Worm (Caenorhabditis elegans) whole organism, L2 larva: ENCODE data around the gene clec-24.

Experiments used
- C34F6.9 ChIP-seq: fragments of 150-350 bp; optimal IDR thresholded peaks from 2 replicates; lab custom pipeline; 2014; ENCODE audit warnings: missing biosample characterization, missing genetic modification characterization
- R02D3.7 ChIP-seq: fragments of 150-350 bp; optimal IDR thresholded peaks from 2 replicates; lab custom pipeline; 2014; ENCODE audit warnings: missing biosample characterization, missing genetic modification characterization
- Y55F3AM.14 ChIP-seq: fragments of 200-800 bp; sonication (Bioruptor generic); optimal IDR thresholded peaks from 2 replicates; lab custom pipeline; 2018; ENCODE audit warnings: mild to moderate bottlenecking, missing genetic modification characterization, missing compliant biosample characterization
- ZK546.5 ChIP-seq: sonication (generic microtip); optimal IDR thresholded peaks from 2 replicates; lab custom pipeline; 2017; ENCODE audit warnings: missing biosample characterization, missing genetic modification characterization
- aly-2 ChIP-seq: fragments of 150-350 bp; optimal IDR thresholded peaks from 2 replicates; lab custom pipeline; 2014; ENCODE audit warnings: missing biosample characterization, missing genetic modification characterization
- ama-1 ChIP-seq: fragments of 150-350 bp; optimal IDR thresholded peaks from 2 replicates; lab custom pipeline; 2018; ENCODE audit warnings: inconsistent platforms
- blmp-1 ChIP-seq: sonication (generic microtip); optimal IDR thresholded peaks from 2 replicates; lab custom pipeline; 2017; ENCODE audit warnings: missing genetic modification characterization, mild to moderate bottlenecking, missing compliant biosample characterization, antibody characterized with exemption, moderate library complexity; ENCODE audit not compliant: insufficient read depth
- ceh-16 ChIP-seq: fragments of 150-350 bp; optimal IDR thresholded peaks from 2 replicates; lab custom pipeline; 2014; ENCODE audit warnings: missing biosample characterization, missing genetic modification characterization
- ceh-82 ChIP-seq: fragments of 150-350 bp; optimal IDR thresholded peaks from 2 replicates; lab custom pipeline; 2014; ENCODE audit warnings: missing biosample characterization, missing genetic modification characterization
- elt-1 ChIP-seq: fragments of 150-350 bp; optimal IDR thresholded peaks from 2 replicates; lab custom pipeline; 2014; ENCODE audit warnings: missing biosample characterization, missing genetic modification characterization
- fos-1 ChIP-seq: fragments of 150-350 bp; optimal IDR thresholded peaks from 2 replicates; lab custom pipeline; 2014; ENCODE audit warnings: missing biosample characterization, missing genetic modification characterization
- lin-11 ChIP-seq: fragments of 150-350 bp; sonication (generic microtip); optimal IDR thresholded peaks from 2 replicates; lab custom pipeline; 2014; ENCODE audit warnings: missing biosample characterization, missing genetic modification characterization, inconsistent platforms, mixed read lengths
- lin-13 ChIP-seq: fragments of 150-350 bp; optimal IDR thresholded peaks from 2 replicates; lab custom pipeline; 2014; ENCODE audit warnings: missing biosample characterization, missing genetic modification reagents, missing genetic modification characterization
- lin-39 ChIP-seq: fragments of 150-350 bp; optimal IDR thresholded peaks from 2 replicates; lab custom pipeline; 2014; ENCODE audit warnings: missing biosample characterization, missing genetic modification reagents, missing genetic modification characterization
- mab-5 ChIP-seq: fragments of 150-350 bp; optimal IDR thresholded peaks from 2 replicates; lab custom pipeline; 2014; ENCODE audit warnings: missing biosample characterization, missing genetic modification characterization
- mdl-1 ChIP-seq, 2 experiments: fragments of 150-350 bp in 1 of 2; sonication (generic microtip) in 1 of 2; optimal IDR thresholded peaks; 2 replicates each; lab custom pipeline; 2017; ENCODE audit warnings: missing biosample characterization in 2 of 2, missing genetic modification characterization in 2 of 2
- nhr-10 ChIP-seq: sonication (generic microtip); optimal IDR thresholded peaks from 2 replicates; lab custom pipeline; 2017; ENCODE audit warnings: missing biosample characterization, missing genetic modification characterization
- nhr-11 ChIP-seq: fragments of 150-350 bp; optimal IDR thresholded peaks from 2 replicates; lab custom pipeline; 2014; ENCODE audit warnings: missing biosample characterization, missing genetic modification characterization
- nhr-12 ChIP-seq: fragments of 150-350 bp; optimal IDR thresholded peaks from 2 replicates; lab custom pipeline; 2014; ENCODE audit warnings: missing biosample characterization, missing genetic modification characterization
- nhr-129 ChIP-seq: fragments of 150-350 bp; optimal IDR thresholded peaks from 2 replicates; lab custom pipeline; 2014; ENCODE audit warnings: missing biosample characterization, missing genetic modification characterization
- nhr-23 ChIP-seq: fragments of 150-350 bp; optimal IDR thresholded peaks from 2 replicates; lab custom pipeline; 2014; ENCODE audit warnings: missing biosample characterization, missing genetic modification reagents, missing genetic modification characterization
- nhr-25 ChIP-seq: fragments of 150-350 bp; sonication (generic microtip); optimal IDR thresholded peaks from 3 replicates; lab custom pipeline; 2014; ENCODE audit warnings: missing biosample characterization, missing genetic modification characterization
- sem-4 ChIP-seq: fragments of 150-350 bp; optimal IDR thresholded peaks from 2 replicates; lab custom pipeline; 2014; ENCODE audit warnings: missing biosample characterization, missing genetic modification reagents, missing genetic modification characterization
- skn-1 ChIP-seq: sonication (generic microtip); optimal IDR thresholded peaks from 2 replicates; lab custom pipeline; 2017; ENCODE audit warnings: missing biosample characterization, missing genetic modification characterization
- snpc-4 ChIP-seq: fragments of 150-350 bp; optimal IDR thresholded peaks from 2 replicates; lab custom pipeline; 2014; ENCODE audit warnings: missing biosample characterization, missing genetic modification characterization
- unc-39 ChIP-seq: fragments of 150-350 bp; optimal IDR thresholded peaks from 2 replicates; lab custom pipeline; 2014; ENCODE audit warnings: missing biosample characterization, missing genetic modification characterization
- zag-1 ChIP-seq: fragments of 150-350 bp; optimal IDR thresholded peaks from 2 replicates; lab custom pipeline; 2014; ENCODE audit warnings: missing biosample characterization, missing genetic modification characterization
- ztf-4 ChIP-seq: fragments of 150-350 bp; optimal IDR thresholded peaks from 2 replicates; lab custom pipeline; 2014; ENCODE audit warnings: missing biosample characterization, missing genetic modification characterization

clec-24 gene

ce11 chrV:16842941-16843340 lies 18.9 kb upstream of the clec-24 start, which contains the start of gene clec-25:
Gene clec-25, plus strand, starts transcription at chrV:16843241.
- no peak for TF ChIP-seq ztf-4 (tag; lab: Kevin White, UChicago)
- TF ChIP-seq snpc-4, result no peak
- no peak for TF ChIP-seq R02D3.7 (tag; lab: Kevin White, UChicago)

ce11 chrV:16848498-16848897 lies 13.3 kb upstream of the clec-24 start, which contains the start of the genes clec-36 and clec-26:
Gene clec-36, minus strand, starts transcription at chrV:16848598.
Gene clec-26, plus strand, starts transcription at chrV:16848611.
- TF ChIP-seq nhr-12 (tag; lab: Kevin White, UChicago), result no peak

ce11 chrV:16852002-16852401 lies 9.8 kb upstream of the clec-24 start, which contains the start of gene clec-37:
Gene clec-37, minus strand, starts transcription at chrV:16852102.
- TF ChIP-seq ceh-16, result no peak

ce11 chrV:16853956-16854683 lies 7.7 kb upstream of the clec-24 start, which contains the start of the genes clec-35 and clec-27:
Gene clec-35, minus strand, starts transcription at chrV:16854056.
Gene clec-27, plus strand, starts transcription at chrV:16854633.
- TF ChIP-seq ama-1 (no peak), mab-5 (tag; lab: Kevin White, UChicago) (no peak), ceh-82 (tag; lab: Kevin White, UChicago) (no peak), nhr-25 (tag; lab: Kevin White, UChicago) (no peak)
- TF ChIP-seq, all 48 proteins: peak for 0

ce11 chrV:16857977-16858479 lies 3.8 kb upstream of the clec-24 start, which contains the start of the genes clec-31 and clec-22:
Gene clec-31, minus strand, starts transcription at chrV:16858077.
Gene clec-22, plus strand, starts transcription at chrV:16858429.
- no peak for TF ChIP-seq fos-1

ce11 chrV:16865404-16865803 lies 3.6 kb downstream of the clec-24 start, which contains the start of gene clec-28:
Gene clec-28, plus strand, starts transcription at chrV:16865704.
- no peak for TF ChIP-seq lin-11 (tag; lab: Kevin White, UChicago)
- no peak for TF ChIP-seq C34F6.9 (tag; lab: Kevin White, UChicago)
- no peak for TF ChIP-seq unc-39 (tag; lab: Kevin White, UChicago)
- TF ChIP-seq nhr-25 (tag; lab: Kevin White, UChicago), result no peak
- no peak for TF ChIP-seq blmp-1 (tag; lab: Kevin White, UChicago)
- TF ChIP-seq lin-39 (tag; lab: Kevin White, UChicago), result no peak
- no peak for TF ChIP-seq skn-1
- no peak for TF ChIP-seq lin-13 (GFP tag; lab: Kevin White, UChicago)
- TF ChIP-seq nhr-129 (tag; lab: Kevin White, UChicago), result no peak
- TF ChIP-seq mdl-1 (tag; optimal IDR thresholded peaks at IDR 0.05; lab: Kevin White, UChicago), result no peak
- no peak for TF ChIP-seq Y55F3AM.14 (GFP tag; lab: Kevin White, UChicago)
- TF ChIP-seq aly-2 (tag; lab: Kevin White, UChicago), result no peak
- no peak for TF ChIP-seq zag-1 (tag; lab: Kevin White, UChicago)
- TF ChIP-seq ama-1, result no peak
- no peak for TF ChIP-seq nhr-10 (tag; lab: Kevin White, UChicago)
- no peak for TF ChIP-seq elt-1

- TF ChIP-seq sem-4 (tag; lab: Kevin White, UChicago) (no peak), nhr-11 (tag; lab: Kevin White, UChicago) (no peak), nhr-23 (tag; lab: Kevin White, UChicago) (no peak), ZK546.5 (tag; lab: Kevin White, UChicago) (no peak), skn-1 (no peak), fos-1 (no peak)
These were observed 7.9 kb downstream of the clec-24 start, which contains the start of gene clec-33 for ce11 chrV:16869740-16870139. Gene clec-33, minus strand, starts transcription at chrV:16869840.
